Fruit fly (Drosophila melanogaster) whole organism, wandering third instar larva: ENCODE measurements around the gene TrissinR.

ENCODE experiments used
- Abd-B ChIP-seq: fragments of >200 bp; optimal IDR thresholded peaks from 2 replicates; lab custom pipeline; 2017; ENCODE audit warnings: missing biosample characterization, missing genetic modification characterization
- CG32264 ChIP-seq: fragments of 200-800 bp; sonication (Bioruptor generic); optimal IDR thresholded peaks from 2 replicates; lab custom pipeline; 2016; ENCODE audit warnings: missing biosample characterization, missing genetic modification characterization
- CrebA ChIP-seq: fragments of 200-800 bp; sonication (Bioruptor generic); optimal IDR thresholded peaks from 2 replicates; lab custom pipeline; 2016; ENCODE audit warnings: missing biosample characterization, mild to moderate bottlenecking, missing genetic modification characterization, borderline replicate concordance
- Dif ChIP-seq: fragments of 200-275, 200-300 bp; sonication (Bioruptor generic); optimal IDR thresholded peaks from 2 replicates; lab custom pipeline; 2018; ENCODE audit warnings: missing biosample characterization, missing genetic modification characterization; ENCODE audit not compliant: partially characterized antibody
- Hr78 ChIP-seq: fragments of >200 bp; optimal IDR thresholded peaks from 2 replicates; lab custom pipeline; 2017; ENCODE audit warnings: missing biosample characterization, missing genetic modification characterization
- Sp1 ChIP-seq: fragments of 200-800 bp; sonication (Bioruptor generic); optimal IDR thresholded peaks from 3 replicates; lab custom pipeline; 2019; ENCODE audit warnings: missing biosample characterization, mild to moderate bottlenecking, missing genetic modification characterization, moderate library complexity
- dl ChIP-seq, 2 experiments: fragments of 175-275, 200-275 bp in 1 of 2; fragments of 200-275 bp in 1 of 2; sonication (Bioruptor generic); optimal IDR thresholded peaks; lab custom pipeline; 2018; ENCODE audit warnings: mild to moderate bottlenecking in 2 of 2, missing biosample characterization in 2 of 2, missing genetic modification characterization in 2 of 2, moderate library complexity in 2 of 2; ENCODE audit not compliant: partially characterized antibody in 2 of 2, insufficient read depth in 1 of 2
- rgr ChIP-seq: fragments of 200-800 bp; sonication (Bioruptor generic); optimal IDR thresholded peaks from 3 replicates; lab custom pipeline; 2016; ENCODE audit warnings: missing biosample characterization, mild to moderate bottlenecking, missing genetic modification characterization
- tai ChIP-seq: sonication (Bioruptor generic); optimal IDR thresholded peaks from 2 replicates; lab custom pipeline; 2016; ENCODE audit warnings: missing biosample characterization, missing genetic modification characterization

- TF ChIP-seq dl (GFP tag; optimal IDR thresholded peaks at IDR 0.05; lab: Kevin White, UChicago; ENCODE audit: insufficient read depth in 1 of 2, partially characterized antibody in 2 of 2) (no peak), CrebA (GFP tag; lab: Kevin White, UChicago) (no peak), Hr78 (GFP tag; lab: Kevin White, UChicago) (no peak), Dif (no peak), CG32264 (no peak), Sp1 (GFP tag; lab: Kevin White, UChicago) (no peak), rgr (GFP tag; lab: Kevin White, UChicago) (no peak), Abd-B (GFP tag; lab: Kevin White, UChicago) (no peak), tai (GFP tag; lab: Kevin White, UChicago) (no peak)
Measured at dm6 chr2L:5890556-5890955, 66.8 kb downstream of the TrissinR start.
